Fruit fly (Drosophila melanogaster) whole organism, pupa: ENCODE data around the gene CG17141.
A peak's percentile ranks its signal among the peaks of the same experiment; 100 is the strongest.

Experiments
- CG10348 ChIP-seq: fragments of 200-800 bp; sonication (Bioruptor generic); IDR thresholded peaks from 2 replicates; pipeline ENCODE4 v1.3.6; 2022; ENCODE audit warnings: missing biosample characterization, missing genetic modification characterization
- CG12605 ChIP-seq: fragments of 200-800 bp; sonication (Bioruptor generic); IDR thresholded peaks from 2 replicates; pipeline ENCODE4 v1.3.6; 2022; ENCODE audit warnings: missing biosample characterization, missing genetic modification characterization
- CG13204 ChIP-seq: fragments of 200-800 bp; sonication (Bioruptor generic); optimal IDR thresholded peaks from 2 replicates; lab custom pipeline; 2018; ENCODE audit warnings: missing biosample characterization, mild to moderate bottlenecking, missing genetic modification characterization, moderate library complexity
- CG14655 ChIP-seq: fragments of 200-800 bp; sonication (Bioruptor generic); optimal IDR thresholded peaks from 3 replicates; lab custom pipeline; 2017; ENCODE audit warnings: mild to moderate bottlenecking, missing biosample characterization, missing genetic modification reagents, missing genetic modification characterization
- CG15710 ChIP-seq: fragments of 200-800 bp; sonication (Bioruptor generic); optimal IDR thresholded peaks from 2 replicates; lab custom pipeline; 2018; ENCODE audit warnings: missing biosample characterization, mild to moderate bottlenecking, missing genetic modification characterization, moderate library complexity
- CG17806 ChIP-seq: fragments of 200-800 bp; sonication (Bioruptor generic); optimal IDR thresholded peaks from 2 replicates; lab custom pipeline; 2018; ENCODE audit warnings: missing biosample characterization, mild to moderate bottlenecking, missing genetic modification characterization, moderate library complexity
- CG32121 ChIP-seq: fragments of 200-800 bp; sonication (Bioruptor generic); IDR thresholded peaks from 2 replicates; pipeline ENCODE4 v1.3.6; 2022; ENCODE audit warnings: missing biosample characterization, missing genetic modification characterization
- CG34367 ChIP-seq: fragments of 200-800 bp; sonication (Bioruptor generic); optimal IDR thresholded peaks from 2 replicates; lab custom pipeline; 2018; ENCODE audit warnings: missing biosample characterization, mild to moderate bottlenecking, missing genetic modification characterization
- CG4496 ChIP-seq: fragments of 200-800 bp; sonication (Bioruptor generic); IDR thresholded peaks from 3 replicates; pipeline ENCODE4 v1.3.6; 2022; ENCODE audit warnings: missing biosample characterization, missing genetic modification characterization
- CG8159 ChIP-seq: fragments of 200-800 bp; sonication (Bioruptor generic); optimal IDR thresholded peaks from 3 replicates; lab custom pipeline; 2018; ENCODE audit warnings: missing biosample characterization, mild to moderate bottlenecking, missing genetic modification characterization, moderate library complexity
- CG8301 ChIP-seq: fragments of 200-800 bp; sonication (Bioruptor generic); optimal IDR thresholded peaks from 2 replicates; lab custom pipeline; 2018; ENCODE audit warnings: missing biosample characterization, mild to moderate bottlenecking, missing genetic modification characterization
- CG9948 ChIP-seq: fragments of 200-800 bp; sonication (Bioruptor generic); optimal IDR thresholded peaks from 2 replicates; lab custom pipeline; 2018; ENCODE audit warnings: missing biosample characterization, mild to moderate bottlenecking, missing genetic modification characterization, moderate library complexity
- D1 ChIP-seq: fragments of 200-800 bp; sonication (Bioruptor generic); optimal IDR thresholded peaks from 2 replicates; lab custom pipeline; 2018; ENCODE audit warnings: missing biosample characterization, mild to moderate bottlenecking, missing genetic modification characterization, moderate library complexity
- EcR ChIP-seq: fragments of 200-800 bp; sonication (Bioruptor generic); optimal IDR thresholded peaks from 3 replicates; lab custom pipeline; 2019; ENCODE audit warnings: missing biosample characterization, missing genetic modification characterization, mild to moderate bottlenecking, moderate library complexity, missing genetic modification reagents
- Ets98B ChIP-seq: fragments of 200-800 bp; sonication (Bioruptor generic); IDR thresholded peaks from 2 replicates; pipeline ENCODE4 v1.3.6; 2022; ENCODE audit warnings: missing biosample characterization, missing genetic modification characterization
- Pif1B ChIP-seq: fragments of 200-800 bp; sonication (Bioruptor generic); optimal IDR thresholded peaks from 3 replicates; lab custom pipeline; 2016; ENCODE audit warnings: missing biosample characterization, missing genetic modification characterization
- Snoo ChIP-seq: fragments of 200-800 bp; sonication (Bioruptor generic); optimal IDR thresholded peaks from 3 replicates; lab custom pipeline; 2017; ENCODE audit warnings: missing biosample characterization, mild to moderate bottlenecking, missing genetic modification characterization, inconsistent platforms
- fd96Ca ChIP-seq: fragments of 200-800 bp; sonication (Bioruptor generic); IDR thresholded peaks from 3 replicates; pipeline ENCODE4 v1.3.6; 2022; ENCODE audit warnings: missing biosample characterization, missing genetic modification characterization
- gl ChIP-seq: fragments of 200-800 bp; sonication (Bioruptor generic); optimal IDR thresholded peaks from 2 replicates; lab custom pipeline; 2018; ENCODE audit warnings: missing biosample characterization, mild to moderate bottlenecking, missing genetic modification characterization
- rn ChIP-seq: fragments of 200-800 bp; sonication (Bioruptor generic); IDR thresholded peaks from 2 replicates; pipeline ENCODE4 v1.3.6; 2022; ENCODE audit warnings: missing biosample characterization, missing genetic modification characterization

The CG17141 gene

dm6 chr3R:22767599-22767998 lies 20.2 kb upstream of the CG17141 start, which contains the start of gene CG13841:
CG13841 (minus strand) TSS chr3R:22767699.
- TF ChIP-seq fd96Ca (GFP tag; lab: Robert Waterston, UW) (no peak), D1 (tag; lab: Kevin White, UChicago) (no peak), Snoo (tag; lab: Kevin White, UChicago) (no peak), CG4496 (GFP tag; lab: Robert Waterston, UW) (no peak), Ets98B (GFP tag; lab: Robert Waterston, UW) (no peak), CG32121 (GFP tag; lab: Robert Waterston, UW) (no peak), CG8301 (tag; lab: Kevin White, UChicago) (no peak), CG9948 (tag; lab: Kevin White, UChicago) (no peak), Pif1B (GFP tag; lab: Kevin White, UChicago) (no peak), gl (tag; lab: Kevin White, UChicago) (no peak), CG13204 (GFP tag; lab: Kevin White, UChicago) (no peak), CG8159 (tag; lab: Kevin White, UChicago) (no peak)

dm6 chr3R:22766072-22766471 lies 18.7 kb upstream of the CG17141 start, which contains the start of gene Nepl15:
Nepl15 (minus strand) TSS chr3R:22766172.
- TF ChIP-seq CG8301 (tag; lab: Kevin White, UChicago): no peak
- no peak for TF ChIP-seq CG8159 (tag; lab: Kevin White, UChicago)
- no peak for TF ChIP-seq CG13204 (GFP tag; lab: Kevin White, UChicago)
- TF ChIP-seq CG12605 (GFP tag; lab: Robert Waterston, UW): no peak
- no peak for TF ChIP-seq rn

- TF ChIP-seq D1 (tag; lab: Kevin White, UChicago): no peak
- no peak for TF ChIP-seq Pif1B (GFP tag; lab: Kevin White, UChicago)
- no peak for TF ChIP-seq Snoo (tag; lab: Kevin White, UChicago)
- no peak for TF ChIP-seq CG10348 (GFP tag; lab: Robert Waterston, UW)
- TF ChIP-seq gl (tag; lab: Kevin White, UChicago): no peak
- no peak for TF ChIP-seq rn
- no peak for TF ChIP-seq CG12605 (GFP tag; lab: Robert Waterston, UW)
- no peak for TF ChIP-seq CG9948 (tag; lab: Kevin White, UChicago)
- TF ChIP-seq CG17806 (tag; lab: Kevin White, UChicago): no peak
- TF ChIP-seq CG14655 (GFP tag; lab: Kevin White, UChicago): no peak
- TF ChIP-seq CG8159 (tag; lab: Kevin White, UChicago): no peak
These were observed 16.2 kb upstream of the CG17141 start, which contains the start of gene Nepl14 for dm6 chr3R:22763587-22763986. Nepl14 (minus strand) TSS chr3R:22763711.

dm6 chr3R:22760988-22761387 lies 13.6 kb upstream of the CG17141 start, which contains the start of gene Nepl13:
Nepl13 (minus strand) TSS chr3R:22761076.
- TF ChIP-seq CG17806 (tag; lab: Kevin White, UChicago) (no peak), CG15710 (tag; lab: Kevin White, UChicago) (no peak), Snoo (tag; lab: Kevin White, UChicago) (no peak), CG32121 (GFP tag; lab: Robert Waterston, UW) (no peak), CG12605 (GFP tag; lab: Robert Waterston, UW) (no peak), Ets98B (GFP tag; lab: Robert Waterston, UW) (no peak), Pif1B (GFP tag; lab: Kevin White, UChicago) (no peak), CG14655 (GFP tag; lab: Kevin White, UChicago) (no peak), EcR (GFP tag; lab: Kevin White, UChicago) (no peak), CG8159 (tag; lab: Kevin White, UChicago) (no peak)

dm6 chr3R:22757117-22757516 lies 9.7 kb upstream of the CG17141 start:
- TF ChIP-seq Pif1B (GFP tag; lab: Kevin White, UChicago) (no peak), CG8159 (tag; lab: Kevin White, UChicago) (no peak), CG8301 (tag; lab: Kevin White, UChicago) (no peak)
- TF ChIP-seq, all 21 proteins: peak for 0

- peak; percentile 39; the same call in 1 of the 3 replicates for TF ChIP-seq fd96Ca (GFP tag; lab: Robert Waterston, UW)
- TF ChIP-seq CG4496 (GFP tag; lab: Robert Waterston, UW): peak; percentile 59; the same call in 1 of the 3 replicates
- TF ChIP-seq CG34367: no peak
- peak; percentile 29; the same call in 1 of the 2 replicates for TF ChIP-seq CG32121 (GFP tag; lab: Robert Waterston, UW)
These were observed 8.9 kb upstream of the CG17141 start for dm6 chr3R:22756289-22756688.

- TF ChIP-seq CG32121 (GFP tag; lab: Robert Waterston, UW) (no peak), Ets98B (GFP tag; lab: Robert Waterston, UW) (peak; percentile 7; the same call in 1 of the 2 replicates)
These were observed 7.9 kb upstream of the CG17141 start for dm6 chr3R:22755187-22755777.
